Fruit fly (Drosophila melanogaster): ENCODE measurements around the gene CG33159.
A peak's percentile ranks its signal among the peaks of the same experiment; 100 is the strongest.

The CG33159 gene

DNA sequence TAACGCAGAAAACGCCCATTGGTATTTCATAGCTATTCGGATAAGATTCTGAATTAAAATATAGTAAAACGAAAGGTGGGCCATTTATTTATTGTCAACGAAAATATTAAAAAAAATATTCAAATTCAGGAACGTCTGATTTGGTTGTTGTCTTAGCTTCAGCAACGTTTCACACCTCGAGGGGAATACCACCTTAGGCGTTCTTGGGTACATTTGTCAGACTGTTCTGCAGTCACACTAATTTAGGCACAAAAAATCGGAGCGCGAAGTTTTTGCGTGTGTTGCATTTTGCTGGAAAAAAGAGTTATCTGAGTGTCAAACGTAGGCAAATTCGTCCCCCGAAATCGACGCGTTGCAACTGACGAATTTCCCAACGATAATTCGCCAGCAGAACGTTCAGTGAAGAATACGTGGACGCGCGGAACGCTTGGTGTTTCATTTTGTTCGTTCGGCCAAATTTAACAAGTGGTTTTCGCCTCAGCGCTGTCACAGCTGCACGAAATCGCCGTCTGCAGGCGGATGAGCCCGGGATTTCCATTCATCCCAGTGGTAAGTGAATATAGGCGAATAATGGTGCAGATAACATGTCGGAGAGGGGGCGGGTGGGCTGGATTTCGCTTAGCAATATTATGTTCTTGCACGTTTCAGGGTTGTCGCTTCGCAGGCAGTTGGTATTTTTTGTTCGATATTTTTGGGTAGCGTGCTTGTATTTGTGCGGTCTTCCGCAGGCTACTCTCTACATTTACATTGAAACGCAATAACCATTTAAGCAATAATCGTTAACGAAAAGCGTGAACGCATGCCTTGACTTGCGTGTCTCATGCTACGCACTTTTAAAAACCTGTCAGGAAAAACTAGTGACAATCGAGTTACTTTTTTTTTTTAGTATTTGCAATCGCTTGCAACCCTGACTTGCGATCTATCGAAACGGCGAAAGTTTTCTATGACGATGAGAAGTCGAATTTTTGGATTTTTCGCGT, 20.8 kb upstream of the CG33159 start, which contains the start of gene Larp4B (continued):
- peak; percentile 35; the same call in 2 of the 3 replicates for TF ChIP-seq Opbp (GFP tag; IDR thresholded peaks at IDR 0.05; ENCODE audit: partially characterized antibody)
- TF ChIP-seq zen2 (GFP tag; IDR thresholded peaks at IDR 0.05; ENCODE audit: partially characterized antibody) = 0 out of 3 replicates have a peak, but pooled peaks have one; percentile 39
- TF ChIP-seq H15 (GFP tag; IDR thresholded peaks at IDR 0.05) = no peak
- no peak for TF ChIP-seq Sry-β (GFP tag; optimal IDR thresholded peaks at IDR 0.05)
- peak; percentile 89 for TF ChIP-seq pzg (GFP tag; optimal IDR thresholded peaks at IDR 0.05)
- peak in 1 of 2 experiments; percentile 30 for TF ChIP-seq Pdp1 (GFP tag; optimal IDR thresholded peaks at IDR 0.05)
- no peak for TF ChIP-seq CG5245 (GFP tag; optimal IDR thresholded peaks at IDR 0.05)
- peak; percentile 71 for TF ChIP-seq Dp (GFP tag; optimal IDR thresholded peaks at IDR 0.05)
- no peak for TF ChIP-seq CG15269 (tag; optimal IDR thresholded peaks at IDR 0.05)
- peak; percentile 22 for TF ChIP-seq CG17829 (tag; optimal IDR thresholded peaks at IDR 0.05)
- peak; percentile 28 for TF ChIP-seq mam (GFP tag; optimal IDR thresholded peaks at IDR 0.05)
- TF ChIP-seq CG10431 (GFP tag; optimal IDR thresholded peaks at IDR 0.05) = no peak
- TF ChIP-seq hkb (optimal IDR thresholded peaks at IDR 0.05) = peak; percentile 42
- no peak for TF ChIP-seq hkb (GFP tag; IDR thresholded peaks at IDR 0.05)
- TF ChIP-seq CG13424 (tag; optimal IDR thresholded peaks at IDR 0.05) = peak; percentile 14
- TF ChIP-seq btn (GFP tag; optimal IDR thresholded peaks at IDR 0.05) = no peak
- no peak for TF ChIP-seq CG16815 (GFP tag; optimal IDR thresholded peaks at IDR 0.05)
- peak; percentile 40 for TF ChIP-seq lbe (GFP tag; optimal IDR thresholded peaks at IDR 0.05)
- TF ChIP-seq Rfx (GFP tag; IDR thresholded peaks at IDR 0.05) = peak; percentile 45
- TF ChIP-seq Oli (tag; optimal IDR thresholded peaks at IDR 0.05) = no peak
- TF ChIP-seq ci (GFP tag; IDR thresholded peaks at IDR 0.05) = 0 out of 3 replicates have a peak, but pooled peaks have one; percentile 6
- TF ChIP-seq D (optimal IDR thresholded peaks at IDR 0.05) = peak; percentile 30
- no peak for TF ChIP-seq D (GFP tag; optimal IDR thresholded peaks at IDR 0.05)
- no peak for TF ChIP-seq cas (GFP tag; IDR thresholded peaks at IDR 0.05)
- no peak for TF ChIP-seq Poxn (GFP tag; IDR thresholded peaks at IDR 0.05)
- no peak for TF ChIP-seq fd64A (GFP tag; optimal IDR thresholded peaks at IDR 0.05)
- no peak for TF ChIP-seq fru (optimal IDR thresholded peaks at IDR 0.05)
- TF ChIP-seq BtbVII (GFP tag; optimal IDR thresholded peaks at IDR 0.05) = peak; percentile 15
- no peak for TF ChIP-seq Lpt (GFP tag; optimal IDR thresholded peaks at IDR 0.05)
- peak; percentile 51 for TF ChIP-seq p53 (GFP tag; optimal IDR thresholded peaks at IDR 0.05)
- TF ChIP-seq CHES-1-like (GFP tag; optimal IDR thresholded peaks at IDR 0.05) = peak; percentile 25
- no peak for TF ChIP-seq CG30020 (tag; optimal IDR thresholded peaks at IDR 0.05)
- TF ChIP-seq slbo (GFP tag; IDR thresholded peaks at IDR 0.05) = peak; percentile 35; the same call in 1 of the 2 replicates
- peak; percentile 71 for TF ChIP-seq CG15514 (GFP tag; optimal IDR thresholded peaks at IDR 0.05)
- TF ChIP-seq ap (GFP tag; IDR thresholded peaks at IDR 0.05) = no peak
- peak; percentile 80 for TF ChIP-seq sens (GFP tag)
- TF ChIP-seq CG4404 (GFP tag; IDR thresholded peaks at IDR 0.05) = no peak
- no peak for TF ChIP-seq Mrtf (GFP tag; IDR thresholded peaks at IDR 0.05)
- no peak for TF ChIP-seq Aef1 (GFP tag; IDR thresholded peaks at IDR 0.05)
- TF ChIP-seq CG14014 (GFP tag; IDR thresholded peaks at IDR 0.05) = 0 out of 2 replicates have a peak, but pooled peaks have one; percentile 27
- peak; percentile 58 for TF ChIP-seq CG13624 (GFP tag; optimal IDR thresholded peaks at IDR 0.05)
- TF ChIP-seq CG8765 (GFP tag; IDR thresholded peaks at IDR 0.05) = no peak
- TF ChIP-seq ATbp (GFP tag; optimal IDR thresholded peaks at IDR 0.05) = no peak
- TF ChIP-seq Dek (tag; optimal IDR thresholded peaks at IDR 0.05) = peak; percentile 3
- TF ChIP-seq CG9932 (GFP tag; IDR thresholded peaks at IDR 0.05) = peak; percentile 50
- TF ChIP-seq run (tag; optimal IDR thresholded peaks at IDR 0.05) = no peak
- TF ChIP-seq knrl (GFP tag; IDR thresholded peaks at IDR 0.05; ENCODE audit: partially characterized antibody) = peak; percentile 76
- TF ChIP-seq row (GFP tag; IDR thresholded peaks at IDR 0.05) = peak; percentile 62
- TF ChIP-seq CG2712 (tag; optimal IDR thresholded peaks at IDR 0.05) = peak; percentile 19
